Fruit fly (Drosophila melanogaster) whole organism, embryonic: ENCODE data around the gene I-2.

Experiments used
- Bteb2 ChIP-seq: fragments of 200-800 bp; sonication (Bioruptor generic); optimal IDR thresholded peaks from 2 replicates; lab custom pipeline; 2016; ENCODE audit warnings: missing biosample characterization, missing genetic modification characterization
- CG10267 ChIP-seq: fragments of 200-800 bp; sonication (Bioruptor generic); optimal IDR thresholded peaks from 2 replicates; lab custom pipeline; 2018; ENCODE audit warnings: missing biosample characterization, mild to moderate bottlenecking, missing genetic modification characterization, moderate library complexity
- CG13296 ChIP-seq: fragments of 200-800 bp; sonication (Bioruptor generic); optimal IDR thresholded peaks from 3 replicates; lab custom pipeline; 2018; ENCODE audit warnings: missing biosample characterization, mild to moderate bottlenecking, missing genetic modification characterization
- CG14965 ChIP-seq: fragments of 200-800 bp; sonication (Bioruptor generic); optimal IDR thresholded peaks from 2 replicates; lab custom pipeline; 2016; ENCODE audit warnings: missing biosample characterization, missing genetic modification characterization, borderline replicate concordance
- CG17385 ChIP-seq: fragments of 200-800 bp; sonication (Bioruptor generic); optimal IDR thresholded peaks from 3 replicates; lab custom pipeline; 2018; ENCODE audit warnings: missing biosample characterization, mild to moderate bottlenecking, missing genetic modification characterization
- CG30403 ChIP-seq: fragments of 200-800 bp; sonication (Bioruptor generic); optimal IDR thresholded peaks from 3 replicates; lab custom pipeline; 2016; ENCODE audit warnings: missing biosample characterization, missing genetic modification characterization
- CG30431 ChIP-seq: fragments of 200-800 bp; sonication (Bioruptor generic); optimal IDR thresholded peaks from 2 replicates; lab custom pipeline; 2017; ENCODE audit warnings: missing biosample characterization, missing genetic modification characterization
- CG32772 ChIP-seq: fragments of 200-800 bp; sonication (Bioruptor generic); IDR thresholded peaks from 2 replicates; pipeline ENCODE4 v1.3.6; 2022; ENCODE audit warnings: missing biosample characterization, missing genetic modification characterization
- CG8359 ChIP-seq: fragments of 200-800 bp; sonication (Bioruptor generic); optimal IDR thresholded peaks from 2 replicates; lab custom pipeline; 2017; ENCODE audit warnings: missing biosample characterization, mild to moderate bottlenecking, missing genetic modification characterization, borderline replicate concordance
- CG9609 ChIP-seq: fragments of 200-800 bp; sonication (Bioruptor generic); optimal IDR thresholded peaks from 3 replicates; lab custom pipeline; 2016; ENCODE audit warnings: missing biosample characterization, missing genetic modification characterization
- Dip3 ChIP-seq: fragments of 200-800 bp; sonication (Bioruptor generic); optimal IDR thresholded peaks from 3 replicates; lab custom pipeline; 2016; ENCODE audit warnings: missing biosample characterization, missing genetic modification characterization
- Dp ChIP-seq: fragments of 200-800 bp; sonication (Bioruptor generic); optimal IDR thresholded peaks from 2 replicates; lab custom pipeline; 2018; ENCODE audit warnings: missing biosample characterization, mild to moderate bottlenecking, missing genetic modification characterization, moderate library complexity
- Drgx ChIP-seq: fragments of 200-800 bp; sonication (Bioruptor generic); IDR thresholded peaks from 2 replicates; pipeline ENCODE4 v1.3.6; 2022; ENCODE audit warnings: missing biosample characterization, missing genetic modification characterization
- Hr39 ChIP-seq: fragments of >200 bp; optimal IDR thresholded peaks from 2 replicates; lab custom pipeline; 2017
- Mad ChIP-seq: fragments of 200-800 bp; sonication (Bioruptor generic); optimal IDR thresholded peaks from 2 replicates; lab custom pipeline; 2016; ENCODE audit warnings: missing biosample characterization, missing genetic modification characterization
- Med ChIP-seq: fragments of 200-800 bp; sonication (Bioruptor generic); peaks from one replicate; lab custom pipeline; 2016; ENCODE audit warnings: missing biosample characterization, missing genetic modification characterization, mild to moderate bottlenecking, inconsistent platforms, moderate library complexity
- NFAT ChIP-seq: fragments of 200-800 bp; sonication (Bioruptor generic); IDR thresholded peaks from 2 replicates; pipeline ENCODE4 v1.3.6; 2022; ENCODE audit warnings: missing biosample characterization, missing genetic modification characterization
- TFAM ChIP-seq: fragments of 200-800 bp; sonication (Bioruptor generic); optimal IDR thresholded peaks from 2 replicates; lab custom pipeline; 2017; ENCODE audit warnings: missing biosample characterization, missing genetic modification characterization, inconsistent platforms
- abd-A ChIP-seq: fragments of 200-800 bp; sonication (Bioruptor generic); optimal IDR thresholded peaks from 3 replicates; lab custom pipeline; 2019; ENCODE audit warnings: missing biosample characterization, mild to moderate bottlenecking, missing genetic modification characterization, moderate library complexity
- ash1 ChIP-seq: fragments of 200-800 bp; sonication (Bioruptor generic); optimal IDR thresholded peaks from 2 replicates; lab custom pipeline; 2018; ENCODE audit warnings: missing biosample characterization, mild to moderate bottlenecking, missing genetic modification characterization
- bcd ChIP-seq: fragments of 200-800 bp; sonication (Bioruptor generic); optimal IDR thresholded peaks from 2 replicates; lab custom pipeline; 2017; ENCODE audit warnings: missing biosample characterization, mild to moderate bottlenecking, missing genetic modification characterization
- br ChIP-seq: fragments of >200 bp; optimal IDR thresholded peaks from 2 replicates; lab custom pipeline; 2017
- bsh ChIP-seq, 2 experiments: fragments of 200-800 bp; sonication (Bioruptor generic); optimal IDR thresholded peaks; 2 replicates each; lab custom pipeline; 2017 to 2018; ENCODE audit warnings: mild to moderate bottlenecking in 2 of 2, missing biosample characterization in 2 of 2, missing genetic modification characterization in 2 of 2, moderate library complexity in 1 of 2
- cad ChIP-seq: fragments of >200 bp; optimal IDR thresholded peaks from 2 replicates; lab custom pipeline; 2017; ENCODE audit warnings: missing biosample characterization, missing genetic modification characterization
- chinmo ChIP-seq: fragments of 200-800 bp; sonication (Bioruptor generic); IDR thresholded peaks from 4 replicates; pipeline ENCODE4 v1.3.6; 2022; ENCODE audit warnings: missing biosample characterization, missing genetic modification characterization; ENCODE audit not compliant: partially characterized antibody
- ci ChIP-seq: fragments of 200-800 bp; sonication (Bioruptor generic); IDR thresholded peaks from 3 replicates; pipeline ENCODE4 v1.3.6; 2022; ENCODE audit warnings: missing biosample characterization, missing genetic modification characterization
- croc ChIP-seq: fragments of 200-800 bp; sonication (Bioruptor generic); conservative IDR thresholded peaks from 3 replicates; pipeline ENCODE4 v1.3.6; 2022; ENCODE audit warnings: missing biosample characterization, missing genetic modification characterization
- dan ChIP-seq: fragments of 200-800 bp; sonication (Bioruptor generic); IDR thresholded peaks from 2 replicates; pipeline ENCODE4 v1.3.6; 2022; ENCODE audit warnings: missing biosample characterization, missing genetic modification characterization
- dpn ChIP-seq, 2 experiments: fragments of 200-800 bp; sonication (Bioruptor generic); optimal IDR thresholded peaks; 3 replicates each; lab custom pipeline; 2016; ENCODE audit warnings: missing biosample characterization in 2 of 2, missing genetic modification characterization in 2 of 2
- emc ChIP-seq: fragments of 200-800 bp; sonication (Bioruptor generic); optimal IDR thresholded peaks from 2 replicates; lab custom pipeline; 2016; ENCODE audit warnings: missing biosample characterization, missing genetic modification characterization
- fd96Cb ChIP-seq: fragments of 200-800 bp; sonication (Bioruptor generic); optimal IDR thresholded peaks from 2 replicates; lab custom pipeline; 2018; ENCODE audit warnings: missing biosample characterization, mild to moderate bottlenecking, missing genetic modification characterization, moderate library complexity
- fru ChIP-seq: fragments of >200 bp; optimal IDR thresholded peaks from 2 replicates; lab custom pipeline; 2017
- ftz-f1 ChIP-seq: fragments of 200-800 bp; sonication (Bioruptor generic); optimal IDR thresholded peaks from 2 replicates; lab custom pipeline; 2016; ENCODE audit warnings: missing biosample characterization, missing genetic modification characterization
- hb ChIP-seq: fragments of 200-800 bp; sonication (Bioruptor generic); IDR thresholded peaks from 3 replicates; pipeline ENCODE4 v1.3.6; 2022; ENCODE audit warnings: missing biosample characterization, missing genetic modification characterization; ENCODE audit not compliant: partially characterized antibody
- inv ChIP-seq: fragments of 200-800 bp; sonication (Bioruptor generic); IDR thresholded peaks from 2 replicates; pipeline ENCODE4 v1.3.6; 2022; ENCODE audit warnings: missing biosample characterization, missing genetic modification characterization; ENCODE audit not compliant: partially characterized antibody
- nau ChIP-seq: fragments of 200-800 bp; sonication (Bioruptor generic); optimal IDR thresholded peaks from 3 replicates; lab custom pipeline; 2017; ENCODE audit warnings: missing biosample characterization, mild to moderate bottlenecking, missing genetic modification characterization, missing genetic modification reagents
- nerfin-1 ChIP-seq: fragments of 200-800 bp; sonication (Bioruptor generic); optimal IDR thresholded peaks from 3 replicates; lab custom pipeline; 2019; ENCODE audit warnings: missing biosample characterization, mild to moderate bottlenecking, missing genetic modification characterization, moderate library complexity
- nom ChIP-seq: fragments of 200-800 bp; sonication (Bioruptor generic); optimal IDR thresholded peaks from 2 replicates; lab custom pipeline; 2017; ENCODE audit warnings: missing biosample characterization, missing genetic modification characterization, mild to moderate bottlenecking, moderate library complexity, missing genetic modification reagents
- pita ChIP-seq: fragments of 200-800 bp; sonication (Bioruptor generic); optimal IDR thresholded peaks from 2 replicates; lab custom pipeline; 2017; ENCODE audit warnings: missing biosample characterization, mild to moderate bottlenecking, missing genetic modification characterization
- psq ChIP-seq: fragments of 200-800 bp; sonication (Bioruptor generic); optimal IDR thresholded peaks from 2 replicates; lab custom pipeline; 2017; ENCODE audit warnings: missing biosample characterization, missing genetic modification characterization
- rib ChIP-seq: fragments of 200-800 bp; sonication (Bioruptor generic); IDR thresholded peaks from 2 replicates; pipeline ENCODE4 v1.3.6; 2022; ENCODE audit warnings: missing biosample characterization, missing genetic modification characterization
- salm ChIP-seq: fragments of 200-800 bp; sonication (Bioruptor generic); optimal IDR thresholded peaks from 2 replicates; lab custom pipeline; 2018; ENCODE audit warnings: missing biosample characterization, mild to moderate bottlenecking, missing genetic modification characterization
- seq ChIP-seq: fragments of 200-800 bp; sonication (Bioruptor generic); IDR thresholded peaks from 2 replicates; pipeline ENCODE4 v1.3.6; 2022; ENCODE audit warnings: missing biosample characterization, missing genetic modification characterization
- sqz ChIP-seq: fragments of 200-800 bp; sonication (Bioruptor generic); optimal IDR thresholded peaks from 3 replicates; lab custom pipeline; 2018; ENCODE audit warnings: missing biosample characterization, mild to moderate bottlenecking, missing genetic modification characterization
- sr ChIP-seq: fragments of 200-800 bp; sonication (Bioruptor generic); IDR thresholded peaks from 3 replicates; pipeline ENCODE4 v1.3.6; 2022; ENCODE audit warnings: missing biosample characterization, missing genetic modification characterization
- sug ChIP-seq: fragments of 200-800 bp; optimal IDR thresholded peaks from 2 replicates; lab custom pipeline; 2019; ENCODE audit warnings: missing biosample characterization, mild to moderate bottlenecking, missing genetic modification characterization, moderate library complexity
- tup ChIP-seq: fragments of 200-800 bp; sonication (Bioruptor generic); optimal IDR thresholded peaks from 2 replicates; lab custom pipeline; 2016; ENCODE audit warnings: missing biosample characterization, mild to moderate bottlenecking, missing genetic modification characterization, moderate library complexity
- yki ChIP-seq: fragments of >200 bp; optimal IDR thresholded peaks from 3 replicates; lab custom pipeline; 2018
- zfh1 ChIP-seq: fragments of 200-800 bp; sonication (Bioruptor generic); IDR thresholded peaks from 3 replicates; pipeline ENCODE4 v1.3.6; 2022; ENCODE audit warnings: missing biosample characterization, missing genetic modification characterization

The I-2 gene

dm6 chr3L:9850114-9850513 is 13.5 kb upstream of the I-2 start:
- TF ChIP-seq chinmo (0 out of 4 replicates have a peak, but pooled peaks have one; percentile 50), pita (no peak), Med (GFP tag; lab: Kevin White, UChicago) (peak; percentile 69), sr (GFP tag; lab: Robert Waterston, UW) (peak; percentile 87), CG8359 (GFP tag; lab: Kevin White, UChicago) (no peak), ftz-f1 (GFP tag; lab: Kevin White, UChicago) (peak; percentile 49)

- TF ChIP-seq Drgx (GFP tag; lab: Robert Waterston, UW) (peak; percentile 58), CG13296 (no peak), nom (GFP tag; lab: Kevin White, UChicago) (peak; percentile 96), bsh (GFP tag; optimal IDR thresholded peaks at IDR 0.05; lab: Kevin White, UChicago) (peak in 1 of 2 experiments; percentile 95), Dip3 (GFP tag; lab: Kevin White, UChicago) (no peak), CG30431 (no peak), Hr39 (peak; percentile 65), emc (no peak), sqz (GFP tag; lab: Kevin White, UChicago) (peak; percentile 4)
These were observed 12.1 kb upstream of the I-2 start for dm6 chr3L:9848744-9849143.

- peak; percentile 46 for TF ChIP-seq CG30403
- TF ChIP-seq sug (tag; lab: Kevin White, UChicago) = no peak
- TF ChIP-seq CG9609 (GFP tag; lab: Kevin White, UChicago) = peak; percentile 48
- no peak for TF ChIP-seq CG10267 (tag; lab: Kevin White, UChicago)
- TF ChIP-seq bcd (GFP tag; lab: Kevin White, UChicago) = peak; percentile 35
- TF ChIP-seq yki = no peak
- no peak for TF ChIP-seq inv (GFP tag; lab: Robert Waterston, UW)
- no peak for TF ChIP-seq croc
- TF ChIP-seq nau (GFP tag; lab: Kevin White, UChicago) = peak; percentile 26
- peak; percentile 48 to 52 for TF ChIP-seq dpn (GFP tag; optimal IDR thresholded peaks at IDR 0.05; lab: Kevin White, UChicago)
- no peak for TF ChIP-seq psq (GFP tag; lab: Kevin White, UChicago)
- TF ChIP-seq cad (GFP tag; lab: Kevin White, UChicago) = no peak
- TF ChIP-seq CG17385 (GFP tag; lab: Kevin White, UChicago) = peak; percentile 56
- no peak for TF ChIP-seq nerfin-1 (tag; lab: Kevin White, UChicago)
- TF ChIP-seq ash1 = no peak
- TF ChIP-seq Bteb2 (GFP tag; lab: Kevin White, UChicago) = peak; percentile 56
- TF ChIP-seq abd-A (tag; lab: Kevin White, UChicago) = peak; percentile 75
- TF ChIP-seq br (lab: Kevin White, UChicago) = no peak
- no peak for TF ChIP-seq Dp
- no peak for TF ChIP-seq dan (GFP tag; lab: Robert Waterston, UW)
- peak; percentile 49; the same call in 1 of the 2 replicates for TF ChIP-seq seq (GFP tag; lab: Robert Waterston, UW)
- peak; percentile 95 for TF ChIP-seq Med (GFP tag; lab: Kevin White, UChicago)
- TF ChIP-seq tup (GFP tag; lab: Kevin White, UChicago) = no peak
- TF ChIP-seq Mad = no peak
- TF ChIP-seq rib (GFP tag; lab: Robert Waterston, UW) = peak; percentile 81
- no peak for TF ChIP-seq zfh1 (GFP tag; lab: Robert Waterston, UW)
- TF ChIP-seq hb (GFP tag; lab: Robert Waterston, UW) = no peak
- TF ChIP-seq fru = no peak
- no peak for TF ChIP-seq CG14965 (GFP tag; lab: Kevin White, UChicago)
- peak; percentile 3 for TF ChIP-seq fd96Cb
- TF ChIP-seq ci = peak; percentile 38; the same call in 1 of the 3 replicates
- TF ChIP-seq CG32772 = 0 out of 2 replicates have a peak, but pooled peaks have one; percentile 18
- no peak for TF ChIP-seq TFAM (GFP tag; lab: Kevin White, UChicago)
- TF ChIP-seq NFAT = peak; percentile 74
- TF ChIP-seq salm = no peak
These were observed 10.9 kb upstream of the I-2 start for dm6 chr3L:9847420-9847977.
